Worm (Caenorhabditis elegans) whole organism, L3 larva: ENCODE measurements around the gene oac-56.

ENCODE experiments used
- ama-1 ChIP-seq: fragments of 150-350 bp; optimal IDR thresholded peaks from 2 replicates; lab custom pipeline; 2018
- elt-3 ChIP-seq, 3 experiments: fragments of 150-350 bp in 1 of 3; sonication (generic microtip) in 2 of 3; optimal IDR thresholded peaks; 2 replicates in 2 of 3; 4 replicates in 1 of 3; lab custom pipeline; 2014 to 2017; ENCODE audit warnings: missing biosample characterization in 3 of 3, missing genetic modification characterization in 3 of 3
- fos-1 ChIP-seq: fragments of 150-350 bp; optimal IDR thresholded peaks from 2 replicates; lab custom pipeline; 2014; ENCODE audit warnings: missing biosample characterization, missing genetic modification characterization
- lin-15B ChIP-seq: fragments of 150-350 bp; optimal IDR thresholded peaks from 2 replicates; lab custom pipeline; 2014; ENCODE audit warnings: missing biosample characterization, missing genetic modification characterization
- mdl-1 ChIP-seq: fragments of 150-350 bp; optimal IDR thresholded peaks from 2 replicates; lab custom pipeline; 2014; ENCODE audit warnings: missing biosample characterization, missing genetic modification characterization
- skn-1 ChIP-seq: fragments of 150-350 bp; optimal IDR thresholded peaks from 2 replicates; lab custom pipeline; 2014; ENCODE audit warnings: missing biosample characterization, missing genetic modification characterization
- snpc-4 ChIP-seq: fragments of 150-350 bp; optimal IDR thresholded peaks from 2 replicates; lab custom pipeline; 2014; ENCODE audit warnings: missing biosample characterization, missing genetic modification characterization
- tbx-2 ChIP-seq: sonication (generic microtip); optimal IDR thresholded peaks from 2 replicates; lab custom pipeline; 2016; ENCODE audit warnings: mild to moderate bottlenecking, missing genetic modification characterization, missing compliant biosample characterization
- zag-1 ChIP-seq: fragments of 150-350 bp; optimal IDR thresholded peaks from 2 replicates; lab custom pipeline; 2014; ENCODE audit warnings: missing biosample characterization, missing genetic modification characterization

- TF ChIP-seq mdl-1 (no peak), elt-3 (tag; optimal IDR thresholded peaks at IDR 0.05; lab: Kevin White, UChicago) (no peak), snpc-4 (tag; lab: Kevin White, UChicago) (peak; percentile 99), tbx-2 (tag; lab: Kevin White, UChicago) (peak; percentile 31), ama-1 (lab: Kevin White, UChicago) (peak; percentile 76), zag-1 (tag; lab: Kevin White, UChicago) (no peak), skn-1 (tag; lab: Kevin White, UChicago) (peak; percentile 34), lin-15B (tag; lab: Kevin White, UChicago) (peak; percentile 26), fos-1 (tag; lab: Kevin White, UChicago) (no peak)
Observed at ce11 chrIV:14326694-14327298, 23.8 kb downstream of the oac-56 start.
